Worm (Caenorhabditis elegans) whole organism, L4/young adult: ENCODE results near the gene unc-41.

Experiments
- W03F9.2 ChIP-seq: fragments of 150-350 bp; optimal IDR thresholded peaks from 2 replicates; lab custom pipeline; 2014; ENCODE audit warnings: missing biosample characterization, missing genetic modification characterization
- dao-5 ChIP-seq: sonication (generic microtip); optimal IDR thresholded peaks from 2 replicates; lab custom pipeline; 2016; ENCODE audit warnings: missing genotype, missing genetic modification characterization, moderate library complexity, missing compliant biosample characterization
- him-1 ChIP-seq: sonication (generic microtip); optimal IDR thresholded peaks from 2 replicates; lab custom pipeline; 2016; ENCODE audit warnings: missing genotype, missing genetic modification reagents, missing genetic modification characterization, missing compliant biosample characterization

DNA sequence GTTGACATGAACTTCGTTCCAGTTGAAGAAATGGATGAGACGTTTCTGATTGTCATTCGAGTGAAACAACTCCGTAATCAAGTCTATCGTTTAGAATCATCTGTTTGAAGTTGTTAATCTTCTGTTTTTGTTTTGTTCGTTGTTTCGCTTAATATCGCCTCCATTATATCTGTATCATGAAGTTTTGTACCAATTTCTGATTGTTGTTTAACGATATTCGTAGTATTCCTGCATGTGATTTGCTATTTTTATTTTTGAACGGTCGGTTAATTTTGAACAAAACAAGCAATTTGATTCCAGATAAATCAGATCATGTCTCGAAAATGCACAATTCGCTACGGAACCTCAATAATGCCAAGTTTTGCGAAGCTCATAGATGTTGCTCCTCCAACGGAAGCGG, 6.5 kb upstream of the unc-41 start, which contains the start of gene C27H6.9:
- TF ChIP-seq dao-5 (tag; lab: Kevin White, UChicago) = no peak
- no peak for TF ChIP-seq him-1 (tag; lab: Kevin White, UChicago)
- no peak for TF ChIP-seq W03F9.2 (tag; lab: Kevin White, UChicago)
